Worm (Caenorhabditis elegans): ENCODE results near the gene clec-166.
A peak's percentile ranks its signal among the peaks of the same experiment; 100 is the strongest.

Gene clec-166

DNA sequence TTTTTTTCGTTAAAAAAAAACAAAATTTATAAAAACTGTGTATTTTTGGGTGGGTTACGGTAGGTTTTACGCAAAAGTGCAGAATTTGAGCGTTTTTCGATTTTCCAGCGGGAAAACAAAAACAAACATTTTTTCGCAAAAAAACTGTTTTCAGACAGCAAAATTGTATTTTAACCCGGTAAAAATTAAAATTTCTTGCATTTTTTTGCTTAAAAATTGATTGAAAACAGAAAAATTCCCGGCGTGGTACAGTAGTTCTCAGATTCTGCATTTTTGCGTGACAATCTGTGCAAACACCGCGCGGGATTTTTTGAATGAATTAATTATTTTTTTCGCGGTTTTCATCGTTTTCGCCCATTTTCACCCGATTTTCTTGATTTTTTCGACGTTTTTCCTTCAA is 25.9 kb upstream of the clec-166 start:
- TF ChIP-seq C34F6.9 (tag; optimal IDR thresholded peaks at IDR 0.05), result no peak
- TF ChIP-seq zag-1 (tag; optimal IDR thresholded peaks at IDR 0.05), result no peak
- no peak for TF ChIP-seq nhr-25 (tag; optimal IDR thresholded peaks at IDR 0.05)
- no peak for TF ChIP-seq unc-39 (tag; optimal IDR thresholded peaks at IDR 0.05)
- no peak for TF ChIP-seq sem-4 (tag; optimal IDR thresholded peaks at IDR 0.05)
- no peak for TF ChIP-seq unc-55 (GFP tag; optimal IDR thresholded peaks at IDR 0.05)
- TF ChIP-seq snpc-4 (tag; optimal IDR thresholded peaks at IDR 0.05), result no peak
- TF ChIP-seq fos-1 (tag; optimal IDR thresholded peaks at IDR 0.05), result no peak
- no peak for TF ChIP-seq ztf-4 (tag; optimal IDR thresholded peaks at IDR 0.05)
- no peak for TF ChIP-seq sma-9 (GFP tag; optimal IDR thresholded peaks at IDR 0.05)
- no peak for TF ChIP-seq sma-9 (tag; optimal IDR thresholded peaks at IDR 0.05)
- no peak for TF ChIP-seq ZK546.5 (tag; optimal IDR thresholded peaks at IDR 0.05)
- no peak for TF ChIP-seq mab-5 (tag; optimal IDR thresholded peaks at IDR 0.05)
- TF ChIP-seq F13H6.1 (tag; optimal IDR thresholded peaks at IDR 0.05), result no peak
- no peak for TF ChIP-seq gmeb-1 (tag; optimal IDR thresholded peaks at IDR 0.05)
- no peak for TF ChIP-seq sma-3 (GFP tag; optimal IDR thresholded peaks at IDR 0.05)
- TF ChIP-seq elt-1 (tag; optimal IDR thresholded peaks at IDR 0.05), result no peak
- no peak for TF ChIP-seq alr-1 (tag; optimal IDR thresholded peaks at IDR 0.05)
- TF ChIP-seq mbf-1 (tag; optimal IDR thresholded peaks at IDR 0.05), result no peak
- TF ChIP-seq peb-1 (tag; optimal IDR thresholded peaks at IDR 0.05), result no peak

DNA sequence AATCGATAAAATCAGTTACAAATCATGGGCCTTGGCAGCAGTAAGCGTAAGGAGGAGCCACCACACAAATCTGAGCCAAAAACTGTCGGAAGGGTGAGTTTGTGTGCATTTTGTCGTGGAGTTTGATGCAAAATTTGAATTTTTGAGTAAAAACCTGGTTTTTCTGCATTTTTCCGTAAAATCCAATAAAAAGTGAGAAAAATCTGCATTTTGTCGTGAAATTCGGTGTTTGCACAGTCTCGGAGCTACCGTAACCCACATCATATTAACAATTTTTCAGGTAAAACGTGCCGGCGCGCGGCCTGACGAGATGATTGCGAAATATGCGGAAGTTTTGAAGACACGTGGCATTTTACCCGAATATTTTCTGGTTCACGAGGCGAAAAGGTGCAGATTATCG is 24.8 kb upstream of the clec-166 start:
- TF ChIP-seq mdl-1 (tag; optimal IDR thresholded peaks at IDR 0.05) (no peak), sma-3 (GFP tag; optimal IDR thresholded peaks at IDR 0.05) (no peak), snpc-4 (tag; optimal IDR thresholded peaks at IDR 0.05) (no peak), ZK546.5 (tag; optimal IDR thresholded peaks at IDR 0.05) (no peak)

DNA sequence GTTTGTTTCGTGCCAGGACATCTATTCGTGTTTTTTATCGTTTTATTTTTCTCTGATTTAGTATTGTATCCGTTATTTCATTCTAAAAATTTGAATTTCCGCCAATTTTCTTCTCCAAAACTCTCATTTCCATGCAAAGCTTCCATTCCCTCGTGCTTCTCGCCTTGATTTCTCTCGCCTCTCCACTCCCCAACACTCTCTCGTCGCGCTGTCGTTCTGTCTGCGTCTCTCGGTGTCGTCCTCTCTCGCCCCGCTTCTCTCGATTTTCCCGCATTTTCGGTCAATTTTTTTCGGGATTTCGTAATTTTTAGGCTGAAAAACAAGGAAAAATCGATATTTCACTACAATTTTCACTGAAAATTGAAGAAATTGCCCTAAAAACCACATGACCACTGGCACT is 23.4 kb upstream of the clec-166 start, which contains the start of gene C09E9.1:
TSS of gene C09E9.1 (plus strand) at position 286 of the 400 bp plus-strand sequence.
- TF ChIP-seq lin-39 (tag; optimal IDR thresholded peaks at IDR 0.05), result no peak
- TF ChIP-seq ZK546.5 (tag; optimal IDR thresholded peaks at IDR 0.05), result no peak
- peak; percentile 71 for TF ChIP-seq lin-13 (GFP tag; optimal IDR thresholded peaks at IDR 0.05)
- TF ChIP-seq R02D3.7 (tag; optimal IDR thresholded peaks at IDR 0.05), result no peak
- TF ChIP-seq egl-27 (tag; optimal IDR thresholded peaks at IDR 0.05), result peak; percentile 13
- peak; percentile 33 for TF ChIP-seq nhr-21 (tag; optimal IDR thresholded peaks at IDR 0.05)
- no peak for TF ChIP-seq ceh-16 (tag; optimal IDR thresholded peaks at IDR 0.05)
- peak; percentile 21 for TF ChIP-seq lin-11 (tag; optimal IDR thresholded peaks at IDR 0.05)
- no peak for TF ChIP-seq sma-9 (GFP tag; optimal IDR thresholded peaks at IDR 0.05)
- TF ChIP-seq sma-9 (tag; optimal IDR thresholded peaks at IDR 0.05), result no peak
- peak; percentile 48 for TF ChIP-seq ceh-82 (tag; optimal IDR thresholded peaks at IDR 0.05)
- no peak for TF ChIP-seq ztf-11 (tag; optimal IDR thresholded peaks at IDR 0.05)
- peak; percentile 72 for TF ChIP-seq crh-2 (tag; optimal IDR thresholded peaks at IDR 0.05)
- no peak for TF ChIP-seq nhr-77 (tag; optimal IDR thresholded peaks at IDR 0.05)
- TF ChIP-seq lsy-2 (tag; optimal IDR thresholded peaks at IDR 0.05), result peak; percentile 39 to 81
- no peak for TF ChIP-seq mbf-1 (tag; optimal IDR thresholded peaks at IDR 0.05)
- no peak for TF ChIP-seq ama-1 (optimal IDR thresholded peaks at IDR 0.05)
- no peak for TF ChIP-seq nhr-237 (tag; optimal IDR thresholded peaks at IDR 0.05)
- no peak for TF ChIP-seq unc-62 (GFP tag; optimal IDR thresholded peaks at IDR 0.05)
- TF ChIP-seq nhr-129 (tag; optimal IDR thresholded peaks at IDR 0.05), result peak; percentile 57
- no peak for TF ChIP-seq zag-1 (tag; optimal IDR thresholded peaks at IDR 0.05)
- TF ChIP-seq dmd-4 (tag; optimal IDR thresholded peaks at IDR 0.05), result no peak
- peak; percentile 52 for TF ChIP-seq F13H6.1 (tag; optimal IDR thresholded peaks at IDR 0.05)
- peak; percentile 86 for TF ChIP-seq C34F6.9 (tag; optimal IDR thresholded peaks at IDR 0.05)
- TF ChIP-seq nhr-25 (tag; optimal IDR thresholded peaks at IDR 0.05), result no peak
- no peak for TF ChIP-seq nhr-23 (tag; optimal IDR thresholded peaks at IDR 0.05)
- TF ChIP-seq elt-1 (tag; optimal IDR thresholded peaks at IDR 0.05), result no peak
- TF ChIP-seq sem-4 (tag; optimal IDR thresholded peaks at IDR 0.05), result peak; percentile 17
- TF ChIP-seq blmp-1 (tag; optimal IDR thresholded peaks at IDR 0.05; ENCODE audit: insufficient read depth), result no peak
- TF ChIP-seq ztf-1 (GFP tag; conservative IDR thresholded peaks at IDR 0.05), result no peak
- TF ChIP-seq nhr-6 (tag; optimal IDR thresholded peaks at IDR 0.05), result peak; percentile 19
- TF ChIP-seq nhr-12 (tag; optimal IDR thresholded peaks at IDR 0.05), result no peak
- TF ChIP-seq mdl-1 (tag; optimal IDR thresholded peaks at IDR 0.05), result peak; percentile 90 to 99
- no peak for TF ChIP-seq unc-39 (tag; optimal IDR thresholded peaks at IDR 0.05)
- TF ChIP-seq alr-1 (tag; optimal IDR thresholded peaks at IDR 0.05), result no peak
- peak; percentile 67 for TF ChIP-seq mab-5 (tag; optimal IDR thresholded peaks at IDR 0.05)
- peak; percentile 77 for TF ChIP-seq unc-55 (GFP tag; optimal IDR thresholded peaks at IDR 0.05)
- TF ChIP-seq Y55F3AM.14 (GFP tag; optimal IDR thresholded peaks at IDR 0.05), result no peak
- TF ChIP-seq skn-1 (tag; optimal IDR thresholded peaks at IDR 0.05), result no peak
- no peak for TF ChIP-seq nhr-11 (tag; optimal IDR thresholded peaks at IDR 0.05)
- TF ChIP-seq gmeb-1 (tag; optimal IDR thresholded peaks at IDR 0.05), result peak; percentile 72
- TF ChIP-seq peb-1 (tag; optimal IDR thresholded peaks at IDR 0.05), result no peak
- no peak for TF ChIP-seq snpc-4 (tag; optimal IDR thresholded peaks at IDR 0.05)
- TF ChIP-seq aly-2 (tag; optimal IDR thresholded peaks at IDR 0.05), result no peak
- no peak for TF ChIP-seq elt-3 (tag; optimal IDR thresholded peaks at IDR 0.05)
- no peak for TF ChIP-seq nhr-10 (tag; optimal IDR thresholded peaks at IDR 0.05)
- peak; percentile 42 for TF ChIP-seq sma-3 (GFP tag; optimal IDR thresholded peaks at IDR 0.05)
- TF ChIP-seq ztf-4 (tag; optimal IDR thresholded peaks at IDR 0.05), result no peak
